Fruit fly (Drosophila melanogaster): ENCODE data around the gene CG1789.
A peak's percentile ranks its signal among the peaks of the same experiment; 100 is the strongest.

Gene CG1789

DNA sequence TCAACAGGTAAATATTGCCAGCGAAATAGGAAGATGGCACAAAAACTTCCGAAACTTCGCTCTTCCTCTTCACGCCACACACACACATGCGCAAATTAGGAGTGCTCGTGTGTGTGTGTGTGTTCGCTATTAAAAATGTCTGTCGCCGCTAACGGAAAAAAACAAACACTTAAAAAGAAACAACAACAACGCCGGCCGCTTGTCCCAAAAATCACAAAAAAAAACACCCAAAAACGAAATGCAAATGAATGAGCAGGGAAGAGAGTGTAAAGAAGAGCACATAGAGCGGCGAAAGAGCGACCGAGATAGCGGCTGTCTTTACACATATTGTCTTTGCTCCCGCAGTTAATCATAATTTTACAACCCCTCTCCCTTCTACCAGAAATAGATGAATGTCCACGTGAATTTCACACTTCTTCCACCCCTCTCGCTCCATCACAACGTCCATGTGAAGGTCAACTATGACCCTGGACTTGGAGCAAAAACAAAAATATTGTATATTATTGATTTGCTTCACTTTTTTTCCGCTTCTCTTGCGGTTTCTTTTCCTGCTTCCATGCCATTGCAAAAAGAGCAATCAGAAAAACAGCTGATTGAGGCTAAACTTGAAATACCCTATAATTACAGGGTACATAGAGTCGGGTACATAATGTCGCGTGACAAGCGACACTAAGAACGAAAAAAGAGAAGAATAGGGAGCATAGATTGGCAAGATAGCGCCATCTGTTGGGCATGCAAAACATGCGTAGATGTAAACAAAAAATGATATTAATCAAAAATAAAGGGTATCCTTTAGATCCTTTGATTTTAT, 38.3 kb upstream of the CG1789 start (continued):
- TF ChIP-seq pita (GFP tag; optimal IDR thresholded peaks at IDR 0.05) (no peak), CG1792 (GFP tag; optimal IDR thresholded peaks at IDR 0.05) (no peak), gsb-n (tag; optimal IDR thresholded peaks at IDR 0.05) (no peak), CG10959 (GFP tag; IDR thresholded peaks at IDR 0.05) (no peak), h (optimal IDR thresholded peaks at IDR 0.05) (no peak), maf-S (GFP tag; optimal IDR thresholded peaks at IDR 0.05) (no peak), ranshi (GFP tag; IDR thresholded peaks at IDR 0.05) (no peak), ci (GFP tag; IDR thresholded peaks at IDR 0.05) (no peak), sisA (GFP tag; IDR thresholded peaks at IDR 0.05) (no peak), CG13287 (GFP tag; IDR thresholded peaks at IDR 0.05; ENCODE audit: partially characterized antibody) (no peak), CG31224 (GFP tag; IDR thresholded peaks at IDR 0.05) (no peak), tx (GFP tag; optimal IDR thresholded peaks at IDR 0.05) (no peak), CG8478 (optimal IDR thresholded peaks at IDR 0.05) (no peak), CG12744 (GFP tag; optimal IDR thresholded peaks at IDR 0.05) (no peak), sens-2 (GFP tag; IDR thresholded peaks at IDR 0.05) (no peak), tna (GFP tag; IDR thresholded peaks at IDR 0.05; ENCODE audit: partially characterized antibody) (no peak), E2f2 (GFP tag; IDR thresholded peaks at IDR 0.05) (no peak), Lhr (GFP tag; optimal IDR thresholded peaks at IDR 0.05) (no peak), CG10274 (GFP tag; optimal IDR thresholded peaks at IDR 0.05) (peak; percentile 8), Ptx1 (GFP tag; IDR thresholded peaks at IDR 0.05) (no peak), CG11560 (tag; IDR thresholded peaks at IDR 0.05) (no peak), Usf (GFP tag; optimal IDR thresholded peaks at IDR 0.05) (no peak), tio (GFP tag; optimal IDR thresholded peaks at IDR 0.05) (no peak), wdn (GFP tag; IDR thresholded peaks at IDR 0.05) (no peak), D19B (GFP tag; optimal IDR thresholded peaks at IDR 0.05) (peak; percentile 84), twi (tag; optimal IDR thresholded peaks at IDR 0.05) (no peak), fd64A (GFP tag; optimal IDR thresholded peaks at IDR 0.05) (no peak), Nf-YA (GFP tag; IDR thresholded peaks at IDR 0.05) (no peak), Atf6 (GFP tag; IDR thresholded peaks at IDR 0.05) (0 out of 2 replicates have a peak, but pooled peaks have one; percentile 20), cato (GFP tag; optimal IDR thresholded peaks at IDR 0.05; ENCODE audit: borderline replicate concordance) (no peak), sima (GFP tag; optimal IDR thresholded peaks at IDR 0.05) (no peak), CG12391 (tag; optimal IDR thresholded peaks at IDR 0.05) (no peak), CrebB (tag; optimal IDR thresholded peaks at IDR 0.05) (no peak), Ravus (GFP tag; IDR thresholded peaks at IDR 0.05) (no peak), Max (GFP tag; optimal IDR thresholded peaks at IDR 0.05) (no peak), aop (GFP tag; IDR thresholded peaks at IDR 0.05) (no peak), kay (GFP tag; optimal IDR thresholded peaks at IDR 0.05) (no peak), otp (GFP tag; IDR thresholded peaks at IDR 0.05) (no peak), gro (GFP tag; optimal IDR thresholded peaks at IDR 0.05) (peak; percentile 9), CG11093 (GFP tag; IDR thresholded peaks at IDR 0.05) (no peak), Tbp (GFP tag; optimal IDR thresholded peaks at IDR 0.05) (no peak), Neu2 (GFP tag; optimal IDR thresholded peaks at IDR 0.05; ENCODE audit: borderline replicate concordance) (no peak), emc (GFP tag; optimal IDR thresholded peaks at IDR 0.05) (no peak), CG2116 (GFP tag; optimal IDR thresholded peaks at IDR 0.05) (no peak), CTCF (GFP tag; optimal IDR thresholded peaks at IDR 0.05) (peak; percentile 87), Hsf (GFP tag; optimal IDR thresholded peaks at IDR 0.05) (no peak), lola (GFP tag; optimal IDR thresholded peaks at IDR 0.05) (no peak), CG2712 (tag; optimal IDR thresholded peaks at IDR 0.05) (no peak), pnt (GFP tag; optimal IDR thresholded peaks at IDR 0.05) (no peak), CG5953 (GFP tag; IDR thresholded peaks at IDR 0.05) (no peak), ATbp (GFP tag; optimal IDR thresholded peaks at IDR 0.05) (no peak), CG30403 (GFP tag; optimal IDR thresholded peaks at IDR 0.05) (no peak), Kr (GFP tag; optimal IDR thresholded peaks at IDR 0.05) (no peak)

Measured in whole organism, embryonic.